Worm (Caenorhabditis elegans): ENCODE results near the gene cct-6.

Gene cct-6

DNA sequence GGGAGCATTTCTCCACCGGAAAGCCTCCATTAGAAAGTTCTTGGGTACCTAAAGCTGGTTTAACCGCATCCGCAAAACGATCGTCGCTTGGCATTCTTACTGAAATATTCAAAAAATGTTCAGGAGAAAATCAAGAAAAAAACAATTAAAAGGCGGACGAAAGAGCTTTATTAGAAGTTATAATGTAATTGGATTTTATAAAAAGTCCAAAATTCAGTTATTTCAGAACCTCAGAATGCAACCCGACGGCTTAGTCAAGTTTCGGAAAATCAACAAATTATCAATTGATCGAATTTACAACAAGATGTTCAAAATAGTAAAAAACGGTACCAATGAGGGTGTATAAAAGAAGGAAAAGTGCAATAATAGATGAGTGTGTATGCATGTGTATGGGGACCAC, 40.4 kb upstream of the cct-6 start, which contains the start of gene pxl-1:
TSS of gene pxl-1 (minus strand) at position 101 of the 400 bp plus-strand sequence.
- no peak for TF ChIP-seq Y22D7AL.16 (tag; optimal IDR thresholded peaks at IDR 0.05)
- no peak for TF ChIP-seq ama-1 (optimal IDR thresholded peaks at IDR 0.05)
- TF ChIP-seq npax-4 (tag; optimal IDR thresholded peaks at IDR 0.05): no peak
- no peak for TF ChIP-seq ceh-24 (tag; optimal IDR thresholded peaks at IDR 0.05)
- TF ChIP-seq fax-1 (tag; optimal IDR thresholded peaks at IDR 0.05): no peak
- TF ChIP-seq unc-55 (GFP tag; optimal IDR thresholded peaks at IDR 0.05): no peak
- TF ChIP-seq elt-4 (tag; optimal IDR thresholded peaks at IDR 0.05): no peak
- no peak for TF ChIP-seq K02D7.2 (tag; optimal IDR thresholded peaks at IDR 0.05)
- TF ChIP-seq ets-4 (tag; optimal IDR thresholded peaks at IDR 0.05): no peak
- TF ChIP-seq fkh-6 (tag; optimal IDR thresholded peaks at IDR 0.05): no peak
- TF ChIP-seq sox-4 (tag; optimal IDR thresholded peaks at IDR 0.05): no peak
- TF ChIP-seq zip-5 (tag; optimal IDR thresholded peaks at IDR 0.05): no peak
- no peak for TF ChIP-seq lin-11 (tag; optimal IDR thresholded peaks at IDR 0.05)

ce11 chrIII:5892909-5893308, 37.4 kb upstream of the cct-6 start:
- TF ChIP-seq mec-3 (tag; optimal IDR thresholded peaks at IDR 0.05; ENCODE audit: borderline replicate concordance): no peak
- TF ChIP-seq ceh-18 (tag; optimal IDR thresholded peaks at IDR 0.05): peak; percentile 15
- TF ChIP-seq fkh-6 (tag; optimal IDR thresholded peaks at IDR 0.05): no peak
- TF ChIP-seq nhr-232 (tag; optimal IDR thresholded peaks at IDR 0.05): no peak
- TF ChIP-seq K02D7.2 (tag; optimal IDR thresholded peaks at IDR 0.05): no peak
- TF ChIP-seq zip-5 (tag; optimal IDR thresholded peaks at IDR 0.05): no peak
- no peak for TF ChIP-seq ahr-1 (tag; optimal IDR thresholded peaks at IDR 0.05)

DNA sequence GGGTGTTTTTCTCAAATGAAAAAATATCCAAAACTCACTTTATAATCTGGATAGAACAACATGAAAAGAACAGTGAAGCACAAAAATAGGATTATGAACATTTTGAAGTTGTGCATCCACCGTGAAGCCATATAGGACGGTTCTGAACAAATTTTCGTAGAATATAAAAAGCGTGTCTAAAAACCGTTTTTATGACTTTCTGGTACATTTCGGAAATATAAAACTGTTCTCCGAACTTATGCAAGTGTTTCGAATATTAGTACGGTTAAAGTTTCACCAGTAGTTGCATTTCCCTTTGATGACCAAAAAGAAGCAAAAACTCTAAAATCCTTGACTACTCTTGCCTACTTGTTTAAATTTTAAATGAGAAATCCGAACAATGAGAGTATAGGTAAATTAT, 33.2 kb upstream of the cct-6 start, which contains the start of gene C28H8.8:
TSS of gene C28H8.8 (minus strand) at position 101 of the 400 bp plus-strand sequence.
- no peak for TF ChIP-seq pha-4 (tag; optimal IDR thresholded peaks at IDR 0.05)
- no peak for TF ChIP-seq gmeb-2 (tag; optimal IDR thresholded peaks at IDR 0.05)
- no peak for TF ChIP-seq unc-55 (GFP tag; optimal IDR thresholded peaks at IDR 0.05)
- TF ChIP-seq pax-1 (tag; optimal IDR thresholded peaks at IDR 0.05): no peak
- no peak for TF ChIP-seq K09A11.1 (tag; optimal IDR thresholded peaks at IDR 0.05; ENCODE audit: insufficient read depth)
- TF ChIP-seq mec-3 (tag; optimal IDR thresholded peaks at IDR 0.05; ENCODE audit: borderline replicate concordance): no peak
- TF ChIP-seq ceh-6 (GFP tag; optimal IDR thresholded peaks at IDR 0.05): no peak
- no peak for TF ChIP-seq C08G9.2 (tag; optimal IDR thresholded peaks at IDR 0.05)
- no peak for TF ChIP-seq ceh-24 (tag; optimal IDR thresholded peaks at IDR 0.05)
- TF ChIP-seq T23F11.4 (GFP tag; optimal IDR thresholded peaks at IDR 0.05): no peak
- TF ChIP-seq fkh-10 (GFP tag; optimal IDR thresholded peaks at IDR 0.05): no peak
- no peak for TF ChIP-seq pat-9 (tag; optimal IDR thresholded peaks at IDR 0.05)
- no peak for TF ChIP-seq eyg-1 (tag; optimal IDR thresholded peaks at IDR 0.05)
- no peak for TF ChIP-seq tbx-7 (tag; optimal IDR thresholded peaks at IDR 0.05)
- no peak for TF ChIP-seq ahr-1 (tag; optimal IDR thresholded peaks at IDR 0.05)
- no peak for TF ChIP-seq tbx-2 (tag; optimal IDR thresholded peaks at IDR 0.05)
- TF ChIP-seq K02D7.2 (tag; optimal IDR thresholded peaks at IDR 0.05): no peak
- no peak for TF ChIP-seq dve-1 (tag; optimal IDR thresholded peaks at IDR 0.05)

- TF ChIP-seq odd-2 (tag; optimal IDR thresholded peaks at IDR 0.05) (no peak), ceh-22 (tag; optimal IDR thresholded peaks at IDR 0.05) (no peak), T23F11.4 (GFP tag; optimal IDR thresholded peaks at IDR 0.05) (no peak), ahr-1 (tag; optimal IDR thresholded peaks at IDR 0.05) (no peak), mec-3 (tag; optimal IDR thresholded peaks at IDR 0.05; ENCODE audit: borderline replicate concordance) (no peak), ref-2 (tag; optimal IDR thresholded peaks at IDR 0.05) (no peak), ceh-45 (GFP tag; IDR thresholded peaks at IDR 0.05) (no peak), sox-4 (tag; optimal IDR thresholded peaks at IDR 0.05) (no peak), K09A11.1 (tag; optimal IDR thresholded peaks at IDR 0.05; ENCODE audit: insufficient read depth) (no peak), unc-42 (tag; optimal IDR thresholded peaks at IDR 0.05) (no peak), npax-4 (tag; optimal IDR thresholded peaks at IDR 0.05) (no peak), C38D4.7 (GFP tag; optimal IDR thresholded peaks at IDR 0.05) (no peak), F13H6.1 (tag; optimal IDR thresholded peaks at IDR 0.05) (no peak), sdc-2 (tag; optimal IDR thresholded peaks at IDR 0.05) (no peak), sox-2 (GFP tag; IDR thresholded peaks at IDR 0.05) (no peak), pax-1 (tag; optimal IDR thresholded peaks at IDR 0.05) (no peak), ceh-2 (tag; optimal IDR thresholded peaks at IDR 0.05) (no peak), ceh-34 (tag; optimal IDR thresholded peaks at IDR 0.05) (no peak), ama-1 (optimal IDR thresholded peaks at IDR 0.05) (no peak), lin-11 (tag; optimal IDR thresholded peaks at IDR 0.05) (no peak)
Measured at ce11 chrIII:5886893-5887292, 31.4 kb upstream of the cct-6 start, which contains the start of gene C28H8.7. Gene C28H8.7 (minus strand): TSS chrIII:5886993.

Data from whole organism, late embryonic.